Fruit fly (Drosophila melanogaster) whole organism: ENCODE results near the gene Gr10b.
A peak's percentile ranks its signal among the peaks of the same experiment; 100 is the strongest.

Source experiments
- CG8478 ChIP-seq: fragments of >200 bp; optimal IDR thresholded peaks from 2 replicates; lab custom pipeline; 2018; ENCODE audit warnings: inconsistent platforms
- Dll ChIP-seq: fragments of >200 bp; optimal IDR thresholded peaks from 2 replicates; lab custom pipeline; 2017
- EcR ChIP-seq, 2 experiments: fragments of >200 bp; optimal IDR thresholded peaks; 2 replicates each; lab custom pipeline; 2017; ENCODE audit warnings: missing biosample characterization in 2 of 2, missing genetic modification characterization in 2 of 2, missing genetic modification reagents in 2 of 2
- pan ChIP-seq: fragments of >200 bp; optimal IDR thresholded peaks from 2 replicates; lab custom pipeline; 2017
- psq ChIP-seq: fragments of >200 bp; optimal IDR thresholded peaks from 2 replicates; lab custom pipeline; 2017
- usp ChIP-seq: fragments of >200 bp; optimal IDR thresholded peaks from 2 replicates; lab custom pipeline; 2017; ENCODE audit warnings: missing biosample characterization, missing genetic modification characterization, mixed read lengths

Gene Gr10b

dm6 chrX:11446792-11447405 lies 33.9 kb upstream of the Gr10b start:
- TF ChIP-seq EcR (GFP tag; optimal IDR thresholded peaks at IDR 0.05; lab: Kevin White, UChicago) = no peak
- TF ChIP-seq psq = no peak
- no peak for TF ChIP-seq usp (GFP tag; lab: Kevin White, UChicago)
- TF ChIP-seq Dll (lab: Kevin White, UChicago) = no peak
- no peak for TF ChIP-seq pan (lab: Kevin White, UChicago)
- no peak for TF ChIP-seq CG8478 (lab: Kevin White, UChicago)

- no peak for TF ChIP-seq Dll (lab: Kevin White, UChicago)
- no peak for TF ChIP-seq usp (GFP tag; lab: Kevin White, UChicago)
- TF ChIP-seq pan (lab: Kevin White, UChicago) = no peak
- TF ChIP-seq EcR (GFP tag; optimal IDR thresholded peaks at IDR 0.05; lab: Kevin White, UChicago) = no peak
- no peak for TF ChIP-seq CG8478 (lab: Kevin White, UChicago)
- no peak for TF ChIP-seq psq
Measured at dm6 chrX:11441829-11442634, 29.0 kb upstream of the Gr10b start, which contains the start of gene Sk1. Sk1 (plus strand) TSS chrX:11442539.

- TF ChIP-seq EcR (GFP tag; optimal IDR thresholded peaks at IDR 0.05; lab: Kevin White, UChicago) = no peak
- no peak for TF ChIP-seq psq
- TF ChIP-seq CG8478 (lab: Kevin White, UChicago) = no peak
- TF ChIP-seq Dll (lab: Kevin White, UChicago) = no peak
- no peak for TF ChIP-seq pan (lab: Kevin White, UChicago)
- TF ChIP-seq usp (GFP tag; lab: Kevin White, UChicago) = no peak
Measured at dm6 chrX:11440944-11441343, 28.0 kb upstream of the Gr10b start.

- TF ChIP-seq usp (GFP tag; lab: Kevin White, UChicago) (no peak), Dll (lab: Kevin White, UChicago) (no peak), psq (no peak), EcR (GFP tag; optimal IDR thresholded peaks at IDR 0.05; lab: Kevin White, UChicago) (no peak), CG8478 (lab: Kevin White, UChicago) (no peak), pan (lab: Kevin White, UChicago) (no peak)
Measured at dm6 chrX:11439270-11439669, 26.3 kb upstream of the Gr10b start.

- TF ChIP-seq EcR (GFP tag; optimal IDR thresholded peaks at IDR 0.05; lab: Kevin White, UChicago) (peak in 1 of 2 experiments; percentile 29), pan (lab: Kevin White, UChicago) (no peak), Dll (lab: Kevin White, UChicago) (no peak), CG8478 (lab: Kevin White, UChicago) (no peak), usp (GFP tag; lab: Kevin White, UChicago) (no peak), psq (no peak)
Measured at dm6 chrX:11433930-11434329, 20.9 kb upstream of the Gr10b start.

- no peak for TF ChIP-seq EcR (GFP tag; optimal IDR thresholded peaks at IDR 0.05; lab: Kevin White, UChicago)
- TF ChIP-seq usp (GFP tag; lab: Kevin White, UChicago) = no peak
- no peak for TF ChIP-seq pan (lab: Kevin White, UChicago)
- no peak for TF ChIP-seq Dll (lab: Kevin White, UChicago)
- no peak for TF ChIP-seq CG8478 (lab: Kevin White, UChicago)
- TF ChIP-seq psq = no peak
Measured at dm6 chrX:11430940-11431339, 17.9 kb upstream of the Gr10b start.

- TF ChIP-seq psq (no peak), Dll (lab: Kevin White, UChicago) (no peak), CG8478 (lab: Kevin White, UChicago) (no peak), usp (GFP tag; lab: Kevin White, UChicago) (no peak), pan (lab: Kevin White, UChicago) (no peak), EcR (GFP tag; optimal IDR thresholded peaks at IDR 0.05; lab: Kevin White, UChicago) (no peak)
Measured at dm6 chrX:11427282-11427689, 14.3 kb upstream of the Gr10b start.

- TF ChIP-seq usp (GFP tag; lab: Kevin White, UChicago) (no peak), psq (no peak), pan (lab: Kevin White, UChicago) (no peak), EcR (GFP tag; optimal IDR thresholded peaks at IDR 0.05; lab: Kevin White, UChicago) (no peak), CG8478 (lab: Kevin White, UChicago) (no peak), Dll (lab: Kevin White, UChicago) (no peak)
Measured at dm6 chrX:11425956-11426598, 13.1 kb upstream of the Gr10b start.

- no peak for TF ChIP-seq EcR (GFP tag; optimal IDR thresholded peaks at IDR 0.05; lab: Kevin White, UChicago)
- no peak for TF ChIP-seq Dll (lab: Kevin White, UChicago)
- no peak for TF ChIP-seq CG8478 (lab: Kevin White, UChicago)
- TF ChIP-seq pan (lab: Kevin White, UChicago) = no peak
- no peak for TF ChIP-seq usp (GFP tag; lab: Kevin White, UChicago)
- TF ChIP-seq psq = no peak
Measured at dm6 chrX:11425401-11425800, 12.4 kb upstream of the Gr10b start.

dm6 chrX:11424512-11424911 lies 11.5 kb upstream of the Gr10b start:
- TF ChIP-seq Dll (lab: Kevin White, UChicago) (no peak), CG8478 (lab: Kevin White, UChicago) (no peak), usp (GFP tag; lab: Kevin White, UChicago) (no peak), EcR (GFP tag; optimal IDR thresholded peaks at IDR 0.05; lab: Kevin White, UChicago) (no peak), psq (no peak), pan (lab: Kevin White, UChicago) (no peak)

- TF ChIP-seq EcR (GFP tag; optimal IDR thresholded peaks at IDR 0.05; lab: Kevin White, UChicago) = no peak
- TF ChIP-seq psq = no peak
- no peak for TF ChIP-seq pan (lab: Kevin White, UChicago)
- TF ChIP-seq Dll (lab: Kevin White, UChicago) = no peak
- no peak for TF ChIP-seq CG8478 (lab: Kevin White, UChicago)
- TF ChIP-seq usp (GFP tag; lab: Kevin White, UChicago) = no peak
Measured at dm6 chrX:11423277-11423717, 10.3 kb upstream of the Gr10b start.
